Worm (Caenorhabditis elegans) whole organism, midembryonic: ENCODE results near the gene fkh-9.

Experiments
- cog-1 ChIP-seq: sonication (generic microtip); optimal IDR thresholded peaks from 2 replicates; lab custom pipeline; 2016; ENCODE audit warnings: missing genetic modification characterization, missing compliant biosample characterization
- flt-1 ChIP-seq: fragments of 200-800 bp; sonication (Bioruptor generic); IDR thresholded peaks from 2 replicates; pipeline ENCODE4 v1.3.6; 2022; ENCODE audit warnings: missing genetic modification characterization, missing compliant biosample characterization
- med-1 ChIP-seq: sonication (generic microtip); optimal IDR thresholded peaks from 2 replicates; lab custom pipeline; 2017; ENCODE audit warnings: missing genetic modification characterization, mild to moderate bottlenecking, missing compliant biosample characterization, antibody characterized with exemption, missing genetic modification reagents; ENCODE audit not compliant: insufficient read depth
- ztf-23 ChIP-seq: fragments of 200-800 bp; sonication (Bioruptor generic); IDR thresholded peaks from 2 replicates; pipeline ENCODE4 v1.3.6; 2022; ENCODE audit warnings: missing genetic modification reagents, missing genetic modification characterization, missing compliant biosample characterization

DNA sequence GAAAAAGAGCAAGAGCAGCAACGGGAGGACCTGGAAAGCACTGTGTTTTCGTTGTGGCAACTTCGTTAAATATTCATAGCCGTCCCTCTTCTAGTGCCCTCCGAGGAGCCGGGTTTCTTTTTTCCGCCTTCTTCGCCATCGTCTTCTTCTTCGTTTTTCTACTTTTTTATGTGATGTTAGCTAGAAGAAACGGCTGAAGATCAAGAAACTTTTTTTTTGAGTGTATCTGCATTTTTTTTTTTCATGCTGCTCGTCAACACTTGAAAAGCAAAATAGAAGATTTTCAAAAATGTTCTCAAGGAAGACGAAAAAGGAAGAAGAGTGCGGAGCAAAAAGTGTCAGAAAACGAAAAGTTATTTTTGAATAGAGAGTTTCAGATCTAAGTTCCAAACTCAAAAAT is 548 bp upstream of the fkh-9 start:
- TF ChIP-seq cog-1 (tag; lab: Kevin White, UChicago) = no peak
- no peak for TF ChIP-seq ztf-23 (GFP tag; lab: Robert Waterston, UW)
- no peak for TF ChIP-seq flt-1 (GFP tag; lab: Robert Waterston, UW)
- no peak for TF ChIP-seq med-1 (GFP tag; lab: Kevin White, UChicago)
